Fruit fly (Drosophila melanogaster): ENCODE measurements around the gene SamDC.

SamDC gene

DNA sequence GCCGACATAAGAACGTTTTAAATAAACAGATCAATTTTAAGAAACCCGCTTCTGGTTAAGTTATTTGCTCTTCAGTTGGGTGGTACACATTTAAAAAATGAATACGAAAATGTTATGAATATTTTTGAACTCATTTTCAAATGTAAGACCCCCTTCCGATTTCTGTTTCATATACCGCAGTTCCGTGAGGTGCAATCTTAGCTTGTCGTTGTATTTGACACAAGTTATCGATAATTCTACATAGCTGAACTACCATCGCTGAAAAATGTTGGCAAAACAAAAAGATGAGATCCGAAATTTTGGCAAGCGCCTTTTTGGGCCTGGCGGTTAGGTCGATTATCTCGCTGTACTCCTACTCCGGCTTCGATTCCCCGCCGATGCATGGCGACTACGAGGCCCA is 40.6 kb downstream of the SamDC start, which contains the start of gene gny:
gny (plus strand) TSS at position 239 of the 400 bp plus-strand sequence.
- TF ChIP-seq CTCF (optimal IDR thresholded peaks at IDR 0.05) (peak; percentile 12 to 32), CG8478 (optimal IDR thresholded peaks at IDR 0.05) (no peak)

- no peak for TF ChIP-seq CTCF (optimal IDR thresholded peaks at IDR 0.05)
- TF ChIP-seq CG8478 (optimal IDR thresholded peaks at IDR 0.05): no peak
Measured at dm6 chr2L:10381890-10382450, 42.7 kb downstream of the SamDC start, which contains the start of gene CG5096. CG5096 (plus strand) TSS chr2L:10382263.

DNA sequence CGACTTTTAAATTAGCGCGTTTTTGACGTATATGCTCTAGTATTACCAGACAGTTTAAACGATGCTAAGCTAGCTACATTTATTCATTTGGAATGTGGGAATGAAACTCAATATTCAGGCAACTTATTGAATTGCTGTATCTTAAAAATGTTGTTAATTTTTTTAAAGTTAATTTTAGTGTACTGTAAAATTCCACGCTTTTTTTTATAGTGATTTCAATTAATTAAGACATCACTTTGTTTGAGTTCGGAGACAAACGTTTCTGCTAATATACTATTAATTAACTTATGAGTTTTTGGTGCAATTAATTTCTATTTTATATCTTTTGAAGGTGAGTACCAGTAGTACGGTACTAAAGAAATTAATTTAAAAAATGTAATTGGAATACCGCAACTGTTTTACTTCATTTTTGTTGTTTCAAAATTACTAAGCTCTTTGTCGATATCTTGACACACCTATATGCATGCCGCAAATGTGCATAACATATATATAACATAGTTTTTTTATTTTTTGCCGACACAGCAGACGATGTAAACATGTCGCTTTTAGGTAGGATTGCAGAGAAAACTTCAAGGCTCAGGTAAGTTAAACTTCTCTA is 47.0 kb downstream of the SamDC start, which contains the start of the genes Cdk1 and mRpS7:
Cdk1 (minus strand) TSS at position 55 of the 598 bp plus-strand sequence.
mRpS7 (plus strand) TSS at position 455 of the 598 bp plus-strand sequence.
- no peak for TF ChIP-seq CTCF (optimal IDR thresholded peaks at IDR 0.05)
- TF ChIP-seq CG8478 (optimal IDR thresholded peaks at IDR 0.05): no peak

DNA sequence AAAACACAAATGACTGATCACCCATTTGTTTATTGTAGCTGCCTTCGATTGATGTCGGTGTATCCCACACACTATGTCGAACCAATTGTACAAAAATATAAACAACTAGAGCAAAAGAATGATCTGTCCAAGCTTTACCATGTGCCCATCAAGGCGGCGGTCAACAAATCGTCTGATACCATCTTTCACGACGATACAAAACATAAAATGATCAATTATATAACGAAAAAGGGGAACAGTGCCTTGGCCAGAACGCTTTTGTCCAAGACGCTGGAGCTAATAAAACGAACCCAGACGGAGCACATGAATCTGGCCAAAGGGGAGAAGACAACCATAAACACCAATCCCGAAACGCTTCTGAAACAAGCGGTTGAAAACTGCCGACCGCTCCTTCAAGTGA is 47.6 kb downstream of the SamDC start:
- no peak for TF ChIP-seq CTCF (optimal IDR thresholded peaks at IDR 0.05)
- TF ChIP-seq CG8478 (optimal IDR thresholded peaks at IDR 0.05): no peak

DNA sequence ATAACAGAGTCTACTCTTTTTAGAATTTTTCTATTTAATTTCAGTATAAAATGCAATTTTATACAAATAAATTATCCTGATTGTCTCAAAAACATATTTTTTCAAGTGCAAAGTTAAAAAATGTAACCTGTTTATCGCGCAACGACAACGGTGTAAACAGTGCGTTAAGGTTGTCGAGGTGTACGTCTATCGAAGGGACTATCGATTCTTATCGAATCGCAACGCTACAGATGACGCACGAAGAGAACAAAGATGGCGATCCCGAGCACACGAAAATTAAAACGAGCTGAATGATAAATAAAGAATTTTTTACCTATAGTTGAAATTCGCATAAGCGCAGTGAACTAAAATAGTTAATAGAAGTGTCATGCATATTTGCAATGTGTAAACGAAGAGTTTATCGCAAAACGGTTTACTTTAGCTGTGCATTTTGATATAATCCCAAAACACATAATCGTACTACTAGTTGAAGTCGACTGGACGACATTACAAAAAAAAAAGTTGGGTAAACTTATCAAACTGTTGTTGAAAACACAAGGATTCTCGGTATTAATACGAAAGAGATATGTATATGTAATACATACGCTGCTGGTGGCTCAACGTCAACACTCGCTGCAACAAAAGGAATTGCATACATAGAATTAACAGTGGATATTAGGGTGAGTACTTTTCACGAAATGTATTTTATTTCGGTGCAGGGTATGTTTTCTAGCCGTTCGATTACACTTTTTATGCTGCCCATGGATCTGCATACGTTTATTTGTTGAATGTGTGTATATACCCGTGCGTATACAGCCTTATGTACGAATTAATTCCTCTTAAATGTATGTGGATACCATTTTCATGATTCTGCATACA is 48.8 kb downstream of the SamDC start, which contains the start of gene da:
da (plus strand) TSS at position 237 of the 858 bp plus-strand sequence.
- TF ChIP-seq CTCF (optimal IDR thresholded peaks at IDR 0.05): peak in 1 of 2 experiments; percentile 51
- TF ChIP-seq CG8478 (optimal IDR thresholded peaks at IDR 0.05): no peak

All from S2 (cell line).